Worm (Caenorhabditis elegans): Measurements from ENCODE around the gene cysl-1.

The cysl-1 gene

ce11 chrX:9956537-9956936, 2.2 kb upstream of the cysl-1 start:
- TF ChIP-seq nhr-85 (tag), result peak; percentile 45
- TF ChIP-seq nhr-47 (tag; optimal IDR thresholded peaks at IDR 0.05), result peak; percentile 57
- TF ChIP-seq sox-4 (tag; optimal IDR thresholded peaks at IDR 0.05), result peak; percentile 55
- TF ChIP-seq nhr-71 (tag; optimal IDR thresholded peaks at IDR 0.05), result peak; percentile 82
- peak; percentile 89 for TF ChIP-seq fkh-8 (tag; optimal IDR thresholded peaks at IDR 0.05)
- TF ChIP-seq pax-3 (tag; optimal IDR thresholded peaks at IDR 0.05), result peak; percentile 35
- TF ChIP-seq nhr-20 (tag; optimal IDR thresholded peaks at IDR 0.05), result peak; percentile 1
- peak; percentile 87 for TF ChIP-seq unc-86 (tag; optimal IDR thresholded peaks at IDR 0.05)
- TF ChIP-seq snu-23 (GFP tag; optimal IDR thresholded peaks at IDR 0.05), result peak; percentile 5
- peak; percentile 42 for TF ChIP-seq egl-13 (tag; optimal IDR thresholded peaks at IDR 0.05)
- TF ChIP-seq dsc-1 (tag; optimal IDR thresholded peaks at IDR 0.05), result peak; percentile 47
- peak; percentile 17; the same call in 1 of the 2 replicates for TF ChIP-seq isw-1 (GFP tag; IDR thresholded peaks at IDR 0.05)
- peak; percentile 88 for TF ChIP-seq nhr-19 (GFP tag; conservative IDR thresholded peaks at IDR 0.05)
- TF ChIP-seq lsy-2 (tag; optimal IDR thresholded peaks at IDR 0.05), result peak in 1 of 2 experiments; percentile 13
- peak; percentile 57 for TF ChIP-seq lin-14 (GFP tag; optimal IDR thresholded peaks at IDR 0.05)

ce11 chrX:9956052-9956451, 1.7 kb upstream of the cysl-1 start:
- TF ChIP-seq xbp-1 (tag; optimal IDR thresholded peaks at IDR 0.05) (no peak), ztf-4 (tag; optimal IDR thresholded peaks at IDR 0.05) (no peak), snpc-4 (tag; optimal IDR thresholded peaks at IDR 0.05) (no peak), ztf-11 (tag; optimal IDR thresholded peaks at IDR 0.05) (no peak), nhr-47 (tag; optimal IDR thresholded peaks at IDR 0.05) (no peak), ceh-63 (GFP tag; optimal IDR thresholded peaks at IDR 0.05) (no peak), ceh-82 (tag; optimal IDR thresholded peaks at IDR 0.05) (no peak), alr-1 (tag; optimal IDR thresholded peaks at IDR 0.05; ENCODE audit: borderline replicate concordance) (no peak), mep-1 (tag; optimal IDR thresholded peaks at IDR 0.05) (no peak), efl-1 (optimal IDR thresholded peaks at IDR 0.05) (no peak), efl-1 (GFP tag; optimal IDR thresholded peaks at IDR 0.05 in 1 of 2) (no peak), nhr-76 (tag; optimal IDR thresholded peaks at IDR 0.05) (no peak), nhr-11 (tag; optimal IDR thresholded peaks at IDR 0.05) (no peak), tlp-1 (tag; optimal IDR thresholded peaks at IDR 0.05) (no peak), nhr-12 (tag; optimal IDR thresholded peaks at IDR 0.05) (no peak), mdl-1 (tag; optimal IDR thresholded peaks at IDR 0.05) (no peak), tbx-2 (tag; optimal IDR thresholded peaks at IDR 0.05) (no peak), nhr-71 (tag; optimal IDR thresholded peaks at IDR 0.05) (no peak)

- no peak for TF ChIP-seq ztf-11 (tag; optimal IDR thresholded peaks at IDR 0.05)
- TF ChIP-seq vab-15 (tag; optimal IDR thresholded peaks at IDR 0.05), result no peak
- no peak for TF ChIP-seq isw-1 (GFP tag; IDR thresholded peaks at IDR 0.05)
- no peak for TF ChIP-seq F16B12.6 (tag; optimal IDR thresholded peaks at IDR 0.05)
- TF ChIP-seq blmp-1 (tag; optimal IDR thresholded peaks at IDR 0.05), result peak; percentile 58
Observed at ce11 chrX:9948963-9949362, 5.4 kb downstream of the cysl-1 start, which contains the start of gene nas-37. Gene nas-37, minus strand, starts transcription at chrX:9949063.

ce11 chrX:9948528-9948927, 5.8 kb downstream of the cysl-1 start:
- TF ChIP-seq efl-1 (optimal IDR thresholded peaks at IDR 0.05) (no peak), efl-1 (GFP tag; optimal IDR thresholded peaks at IDR 0.05 in 1 of 2) (peak in 1 of 2 experiments; percentile 35), aly-2 (tag; optimal IDR thresholded peaks at IDR 0.05) (no peak)

ce11 chrX:9941379-9941778, 13.0 kb downstream of the cysl-1 start:
- TF ChIP-seq egl-13 (tag; optimal IDR thresholded peaks at IDR 0.05), result no peak
- peak in 1 of 2 experiments; percentile 31 for TF ChIP-seq ztf-11 (tag; optimal IDR thresholded peaks at IDR 0.05)
- TF ChIP-seq nhr-71 (tag; optimal IDR thresholded peaks at IDR 0.05), result no peak
- peak; percentile 29 for TF ChIP-seq snu-23 (GFP tag; optimal IDR thresholded peaks at IDR 0.05)
- no peak for TF ChIP-seq lin-35 (GFP tag; optimal IDR thresholded peaks at IDR 0.05)
- no peak for TF ChIP-seq sptf-1 (tag; optimal IDR thresholded peaks at IDR 0.05)
- no peak for TF ChIP-seq fkh-10 (GFP tag; optimal IDR thresholded peaks at IDR 0.05)
- peak; percentile 11 for TF ChIP-seq nhr-90 (tag; optimal IDR thresholded peaks at IDR 0.05; ENCODE audit: poor library complexity)
- no peak for TF ChIP-seq alr-1 (tag; optimal IDR thresholded peaks at IDR 0.05; ENCODE audit: borderline replicate concordance)
- TF ChIP-seq mep-1 (tag; optimal IDR thresholded peaks at IDR 0.05), result peak; percentile 2
- no peak for TF ChIP-seq ceh-82 (tag; optimal IDR thresholded peaks at IDR 0.05)
- no peak for TF ChIP-seq unc-98 (GFP tag; IDR thresholded peaks at IDR 0.05)
- no peak for TF ChIP-seq ama-1 (optimal IDR thresholded peaks at IDR 0.05)
- TF ChIP-seq mef-2 (tag; optimal IDR thresholded peaks at IDR 0.05), result no peak
- TF ChIP-seq F16B12.6 (tag; optimal IDR thresholded peaks at IDR 0.05), result no peak
- no peak for TF ChIP-seq jun-1 (tag; optimal IDR thresholded peaks at IDR 0.05)
- no peak for TF ChIP-seq rnt-1 (tag; optimal IDR thresholded peaks at IDR 0.05)
- no peak for TF ChIP-seq ceh-88 (GFP tag; IDR thresholded peaks at IDR 0.05)
- TF ChIP-seq nhr-19 (GFP tag; conservative IDR thresholded peaks at IDR 0.05), result no peak
- TF ChIP-seq nhr-28 (tag; optimal IDR thresholded peaks at IDR 0.05), result no peak
- TF ChIP-seq blmp-1 (tag; optimal IDR thresholded peaks at IDR 0.05), result peak; percentile 51

All from whole organism, L1 larva.